Fruit fly (Drosophila melanogaster) whole organism, embryonic: Measurements from ENCODE around the gene ClC-c.
A peak's percentile ranks its signal among the peaks of the same experiment; 100 is the strongest.

Experiments used
- Adf1 ChIP-seq: fragments of 200-800 bp; sonication (Bioruptor generic); IDR thresholded peaks from 2 replicates; pipeline ENCODE4 v1.3.6; 2022; ENCODE audit warnings: missing biosample characterization, missing genetic modification characterization
- Bdp1 ChIP-seq: fragments of 200-800 bp; sonication (Bioruptor generic); optimal IDR thresholded peaks from 3 replicates; lab custom pipeline; 2016; ENCODE audit warnings: missing biosample characterization, missing genetic modification characterization
- Blimp-1 ChIP-seq: fragments of 200-800 bp; sonication (Bioruptor generic); optimal IDR thresholded peaks from 3 replicates; lab custom pipeline; 2018; ENCODE audit warnings: missing biosample characterization, missing genetic modification characterization, mild to moderate bottlenecking, moderate library complexity, missing genetic modification reagents
- Bteb2 ChIP-seq: fragments of 200-800 bp; sonication (Bioruptor generic); optimal IDR thresholded peaks from 2 replicates; lab custom pipeline; 2016; ENCODE audit warnings: missing biosample characterization, missing genetic modification characterization
- CG10543 ChIP-seq: fragments of 200-800 bp; sonication (Bioruptor generic); optimal IDR thresholded peaks from 3 replicates; lab custom pipeline; 2017; ENCODE audit warnings: missing biosample characterization, mild to moderate bottlenecking, missing genetic modification characterization, moderate library complexity
- CG11696 ChIP-seq: fragments of 200-800 bp; sonication (Bioruptor generic); IDR thresholded peaks from 2 replicates; pipeline ENCODE4 v1.3.6; 2022; ENCODE audit warnings: missing biosample characterization, missing genetic modification characterization
- CG1233 ChIP-seq: fragments of 200-800 bp; sonication (Bioruptor generic); optimal IDR thresholded peaks from 4 replicates; lab custom pipeline; 2018; ENCODE audit warnings: missing biosample characterization, mild to moderate bottlenecking, missing genetic modification characterization
- CG13624 ChIP-seq: fragments of 200-800 bp; sonication (Bioruptor generic); optimal IDR thresholded peaks from 2 replicates; lab custom pipeline; 2016; ENCODE audit warnings: missing biosample characterization, missing genetic modification characterization
- CG15269 ChIP-seq: fragments of 200-800 bp; sonication (Bioruptor generic); optimal IDR thresholded peaks from 2 replicates; lab custom pipeline; 2018; ENCODE audit warnings: missing biosample characterization, mild to moderate bottlenecking, missing genetic modification characterization, moderate library complexity
- CG17361 ChIP-seq: fragments of 200-800 bp; sonication (Bioruptor generic); IDR thresholded peaks from 3 replicates; pipeline ENCODE4 v1.3.6; 2022; ENCODE audit warnings: missing biosample characterization, missing genetic modification characterization
- CG17829 ChIP-seq: fragments of 200-800 bp; optimal IDR thresholded peaks from 2 replicates; lab custom pipeline; 2019; ENCODE audit warnings: missing biosample characterization, mild to moderate bottlenecking, missing genetic modification characterization, moderate library complexity
- CG18262 ChIP-seq: fragments of 200-800 bp; optimal IDR thresholded peaks from 3 replicates; lab custom pipeline; 2019; ENCODE audit warnings: missing biosample characterization, mild to moderate bottlenecking, missing genetic modification characterization, moderate library complexity
- CG2129 ChIP-seq: fragments of 200-800 bp; sonication (Bioruptor generic); IDR thresholded peaks from 2 replicates; pipeline ENCODE4 v1.3.6; 2022; ENCODE audit warnings: missing biosample characterization, missing genetic modification characterization; ENCODE audit not compliant: partially characterized antibody
- CG31388 ChIP-seq: fragments of 200-800 bp; sonication (Bioruptor generic); optimal IDR thresholded peaks from 2 replicates; lab custom pipeline; 2016; ENCODE audit warnings: missing biosample characterization, missing genetic modification characterization
- CG4730 ChIP-seq: fragments of 200-800 bp; sonication (Bioruptor generic); IDR thresholded peaks from 2 replicates; pipeline ENCODE4 v1.3.6; 2022; ENCODE audit warnings: missing biosample characterization, missing genetic modification characterization
- CG6791 ChIP-seq: fragments of 200-800 bp; sonication (Bioruptor generic); IDR thresholded peaks from 3 replicates; pipeline ENCODE4 v1.3.6; 2022; ENCODE audit warnings: missing biosample characterization, missing genetic modification characterization; ENCODE audit not compliant: partially characterized antibody
- CG6813 ChIP-seq: fragments of 200-800 bp; sonication (Bioruptor generic); optimal IDR thresholded peaks from 2 replicates; lab custom pipeline; 2017; ENCODE audit warnings: missing biosample characterization, missing genetic modification characterization, mild to moderate bottlenecking, moderate library complexity, missing genetic modification reagents
- CG6854 ChIP-seq: fragments of 200-800 bp; sonication (Bioruptor generic); optimal IDR thresholded peaks from 3 replicates; lab custom pipeline; 2017; ENCODE audit warnings: missing biosample characterization, mild to moderate bottlenecking, missing genetic modification characterization
- CG7271 ChIP-seq: fragments of 200-800 bp; sonication (Bioruptor generic); optimal IDR thresholded peaks from 2 replicates; lab custom pipeline; 2018; ENCODE audit warnings: missing biosample characterization, mild to moderate bottlenecking, missing genetic modification characterization, moderate library complexity
- CG7357 ChIP-seq: fragments of 200-800 bp; sonication (Bioruptor generic); IDR thresholded peaks from 3 replicates; pipeline ENCODE4 v1.3.6; 2022; ENCODE audit warnings: missing biosample characterization, missing genetic modification characterization
- CG8388 ChIP-seq: fragments of 200-800 bp; sonication (Bioruptor generic); optimal IDR thresholded peaks from 2 replicates; lab custom pipeline; 2019; ENCODE audit warnings: missing biosample characterization, mild to moderate bottlenecking, missing genetic modification characterization, moderate library complexity
- CG9609 ChIP-seq: fragments of 200-800 bp; sonication (Bioruptor generic); optimal IDR thresholded peaks from 3 replicates; lab custom pipeline; 2016; ENCODE audit warnings: missing biosample characterization, missing genetic modification characterization
- CTCF ChIP-seq: fragments of 200-800 bp; sonication (Bioruptor generic); optimal IDR thresholded peaks from 2 replicates; lab custom pipeline; 2017; ENCODE audit warnings: missing biosample characterization, mild to moderate bottlenecking, missing genetic modification characterization, moderate library complexity
- H15 ChIP-seq: fragments of 200-800 bp; sonication (Bioruptor generic); IDR thresholded peaks from 3 replicates; pipeline ENCODE4 v1.3.6; 2022; ENCODE audit warnings: missing biosample characterization, missing genetic modification characterization
- HLH4C ChIP-seq: fragments of 200-800 bp; sonication (Bioruptor generic); IDR thresholded peaks from 3 replicates; pipeline ENCODE4 v1.3.6; 2022; ENCODE audit warnings: missing biosample characterization, missing genetic modification characterization; ENCODE audit not compliant: partially characterized antibody
- Hr3 ChIP-seq: fragments of 200-800 bp; sonication (Bioruptor generic); optimal IDR thresholded peaks from 3 replicates; lab custom pipeline; 2016; ENCODE audit warnings: missing biosample characterization, missing genetic modification characterization
- Meics ChIP-seq: fragments of 200-800 bp; sonication (Bioruptor generic); optimal IDR thresholded peaks from 2 replicates; lab custom pipeline; 2017; ENCODE audit warnings: missing biosample characterization, mild to moderate bottlenecking, missing genetic modification characterization
- Mrtf ChIP-seq: fragments of 200-800 bp; sonication (Bioruptor generic); IDR thresholded peaks from 3 replicates; pipeline ENCODE4 v1.3.6; 2022; ENCODE audit warnings: missing biosample characterization, missing genetic modification characterization
- Pdp1 ChIP-seq, 2 experiments: fragments of 200-800 bp; sonication (Bioruptor generic); optimal IDR thresholded peaks; 3 replicates each; lab custom pipeline; 2016; ENCODE audit warnings: missing biosample characterization in 2 of 2, missing genetic modification characterization in 2 of 2, mild to moderate bottlenecking in 1 of 2, moderate library complexity in 1 of 2
- ap ChIP-seq: fragments of 200-800 bp; sonication (Bioruptor generic); IDR thresholded peaks from 2 replicates; pipeline ENCODE4 v1.3.6; 2022; ENCODE audit warnings: missing biosample characterization, missing genetic modification characterization
- bigmax ChIP-seq: fragments of 200-800 bp; sonication (Bioruptor generic); optimal IDR thresholded peaks from 2 replicates; lab custom pipeline; 2018; ENCODE audit warnings: missing biosample characterization, mild to moderate bottlenecking, missing genetic modification characterization
- caup ChIP-seq: fragments of 200-800 bp; sonication (Bioruptor generic); optimal IDR thresholded peaks from 3 replicates; lab custom pipeline; 2017; ENCODE audit warnings: missing biosample characterization, mild to moderate bottlenecking, missing genetic modification characterization, moderate library complexity; ENCODE audit not compliant: severe bottlenecking
- disco-r ChIP-seq: fragments of 200-800 bp; sonication (Bioruptor generic); optimal IDR thresholded peaks from 2 replicates; lab custom pipeline; 2016; ENCODE audit warnings: missing biosample characterization, missing genetic modification characterization
- ftz-f1 ChIP-seq: fragments of 200-800 bp; sonication (Bioruptor generic); optimal IDR thresholded peaks from 2 replicates; lab custom pipeline; 2016; ENCODE audit warnings: missing biosample characterization, missing genetic modification characterization
- fu2 ChIP-seq: fragments of 200-800 bp; sonication (Bioruptor generic); optimal IDR thresholded peaks from 2 replicates; lab custom pipeline; 2016; ENCODE audit warnings: missing biosample characterization, missing genetic modification characterization
- jigr1 ChIP-seq: fragments of 200-800 bp; sonication (Bioruptor generic); IDR thresholded peaks from 3 replicates; pipeline ENCODE4 v1.3.6; 2022; ENCODE audit warnings: missing biosample characterization, missing genetic modification characterization
- lbe ChIP-seq: fragments of 200-800 bp; sonication (Bioruptor generic); optimal IDR thresholded peaks from 2 replicates; lab custom pipeline; 2016; ENCODE audit warnings: missing biosample characterization, mild to moderate bottlenecking, missing genetic modification characterization
- mirr ChIP-seq: fragments of 200-800 bp; sonication (Bioruptor generic); optimal IDR thresholded peaks from 3 replicates; lab custom pipeline; 2018; ENCODE audit warnings: missing biosample characterization, mild to moderate bottlenecking, missing genetic modification characterization
- oc ChIP-seq: fragments of 200-800 bp; sonication (Bioruptor generic); optimal IDR thresholded peaks from 2 replicates; lab custom pipeline; 2018; ENCODE audit warnings: missing biosample characterization, mild to moderate bottlenecking, missing genetic modification characterization, moderate library complexity
- org-1 ChIP-seq: fragments of 200-800 bp; sonication (Bioruptor generic); optimal IDR thresholded peaks from 2 replicates; lab custom pipeline; 2017; ENCODE audit warnings: missing biosample characterization, missing genetic modification characterization
- pb ChIP-seq: fragments of 200-800 bp; sonication (Bioruptor generic); optimal IDR thresholded peaks from 3 replicates; lab custom pipeline; 2016; ENCODE audit warnings: missing biosample characterization, missing genetic modification characterization
- pho ChIP-seq: fragments of 200-800 bp; sonication (Bioruptor generic); optimal IDR thresholded peaks from 2 replicates; lab custom pipeline; 2016; ENCODE audit warnings: missing biosample characterization, missing genetic modification characterization
- sc ChIP-seq, 3 experiments: fragments of >200 bp in 2 of 3; fragments of 200-800 bp in 1 of 3; sonication (Bioruptor generic) in 1 of 3; optimal IDR thresholded peaks; 2 replicates in 2 of 3; 3 replicates in 1 of 3; lab custom pipeline; 2017; ENCODE audit warnings: mild to moderate bottlenecking in 1 of 3, missing biosample characterization in 1 of 3, missing genetic modification characterization in 1 of 3, missing genetic modification reagents in 1 of 3
- sim ChIP-seq: fragments of 200-800 bp; sonication (Bioruptor generic); IDR thresholded peaks from 2 replicates; pipeline ENCODE4 v1.3.6; 2022; ENCODE audit warnings: missing biosample characterization, missing genetic modification characterization
- slp2 ChIP-seq: fragments of 200-800 bp; sonication (Bioruptor generic); optimal IDR thresholded peaks from 2 replicates; lab custom pipeline; 2016; ENCODE audit warnings: missing biosample characterization, missing genetic modification characterization
- sr ChIP-seq: fragments of 200-800 bp; sonication (Bioruptor generic); IDR thresholded peaks from 3 replicates; pipeline ENCODE4 v1.3.6; 2022; ENCODE audit warnings: missing biosample characterization, missing genetic modification characterization
- tap ChIP-seq: fragments of 200-800 bp; optimal IDR thresholded peaks from 3 replicates; lab custom pipeline; 2019; ENCODE audit warnings: missing biosample characterization, mild to moderate bottlenecking, missing genetic modification characterization, moderate library complexity
- vfl ChIP-seq: fragments of 200-800 bp; sonication (Bioruptor generic); optimal IDR thresholded peaks from 2 replicates; lab custom pipeline; 2016; ENCODE audit warnings: missing biosample characterization, missing genetic modification characterization
- vnd ChIP-seq: fragments of 200-800 bp; sonication (Bioruptor generic); IDR thresholded peaks from 3 replicates; pipeline ENCODE4 v1.3.6; 2022; ENCODE audit warnings: missing biosample characterization, missing genetic modification characterization; ENCODE audit not compliant: partially characterized antibody

ClC-c gene

dm6 chr3L:16128481-16128972 lies 38.3 kb downstream of the ClC-c start, which contains the start of gene Pgm1 (continued):
- TF ChIP-seq org-1 (GFP tag; lab: Kevin White, UChicago) (peak; percentile 81), CG4730 (GFP tag; lab: Robert Waterston, UW) (peak; percentile 44), CG18262 (peak; percentile 76), H15 (GFP tag; lab: Robert Waterston, UW) (peak; percentile 48; the same call in 1 of the 3 replicates), CG2129 (GFP tag; lab: Robert Waterston, UW) (no peak), ftz-f1 (peak; percentile 94), fu2 (GFP tag; lab: Kevin White, UChicago) (peak; percentile 85), oc (tag; lab: Kevin White, UChicago) (no peak), CG6813 (peak; percentile 77), sr (GFP tag; lab: Robert Waterston, UW) (peak; percentile 74; the same call in 2 of the 3 replicates), CG31388 (GFP tag; lab: Kevin White, UChicago) (peak; percentile 51), Meics (GFP tag; lab: Kevin White, UChicago) (peak; percentile 84), CG6791 (no peak), CG9609 (GFP tag; lab: Kevin White, UChicago) (peak; percentile 89), CG7357 (GFP tag; lab: Robert Waterston, UW) (0 out of 3 replicates have a peak, but pooled peaks have one; percentile 33), vfl (peak; percentile 84), CG7271 (no peak), Bdp1 (GFP tag; lab: Kevin White, UChicago) (peak; percentile 77), bigmax (GFP tag; lab: Kevin White, UChicago) (no peak), disco-r (GFP tag; lab: Kevin White, UChicago) (peak; percentile 90), CG17829 (tag; lab: Kevin White, UChicago) (peak; percentile 80), Pdp1 (GFP tag; optimal IDR thresholded peaks at IDR 0.05; lab: Kevin White, UChicago) (peak; percentile 85 to 87), CG8388 (peak; percentile 64), ap (peak; percentile 81), Mrtf (GFP tag; lab: Robert Waterston, UW) (peak; percentile 78; the same call in 2 of the 3 replicates), CG17361 (GFP tag; lab: Robert Waterston, UW) (peak; percentile 71), CG6854 (GFP tag; lab: Kevin White, UChicago) (peak; percentile 72), pho (GFP tag; lab: Kevin White, UChicago) (peak; percentile 86), tap (no peak), CG13624 (GFP tag; lab: Kevin White, UChicago) (peak; percentile 92), lbe (peak; percentile 83), sim (peak; percentile 39; the same call in 1 of the 2 replicates), HLH4C (GFP tag; lab: Robert Waterston, UW) (0 out of 3 replicates have a peak, but pooled peaks have one; percentile 6), sc (optimal IDR thresholded peaks at IDR 0.05; lab: Kevin White, UChicago) (no peak), sc (GFP tag; optimal IDR thresholded peaks at IDR 0.05; lab: Kevin White, UChicago) (peak; percentile 50), mirr (GFP tag; lab: Kevin White, UChicago) (peak; percentile 97), CG11696 (peak; percentile 56; the same call in 1 of the 2 replicates), Blimp-1 (GFP tag; lab: Kevin White, UChicago) (no peak), Hr3 (GFP tag; lab: Kevin White, UChicago) (peak; percentile 80), slp2 (GFP tag; lab: Kevin White, UChicago) (peak; percentile 88), pb (peak; percentile 93), CG1233 (peak; percentile 49), CG10543 (GFP tag; lab: Kevin White, UChicago) (peak; percentile 79), CTCF (no peak), CG15269 (tag; lab: Kevin White, UChicago) (no peak), jigr1 (GFP tag; lab: Robert Waterston, UW) (peak; percentile 55; the same call in 1 of the 3 replicates), caup (GFP tag; lab: Kevin White, UChicago) (no peak), Bteb2 (GFP tag; lab: Kevin White, UChicago) (peak; percentile 90), Adf1 (peak; percentile 39; the same call in 1 of the 2 replicates), vnd (GFP tag; lab: Robert Waterston, UW) (no peak)
